Worm (Caenorhabditis elegans) whole organism, late embryonic: ENCODE data around the gene ddl-2.

Experiments used
- F13H6.1 ChIP-seq: sonication (generic microtip); optimal IDR thresholded peaks from 2 replicates; lab custom pipeline; 2016; ENCODE audit warnings: missing genetic modification characterization, missing compliant biosample characterization
- ceh-22 ChIP-seq: sonication (generic microtip); optimal IDR thresholded peaks from 2 replicates; lab custom pipeline; 2017; ENCODE audit warnings: missing biosample characterization, missing genetic modification characterization
- ceh-31 ChIP-seq: sonication (generic microtip); optimal IDR thresholded peaks from 2 replicates; lab custom pipeline; 2016; ENCODE audit warnings: missing genetic modification characterization, missing compliant biosample characterization
- fkh-10 ChIP-seq: fragments of 150-350 bp; optimal IDR thresholded peaks from 2 replicates; lab custom pipeline; 2014; ENCODE audit warnings: missing biosample characterization, missing genetic modification reagents, missing genetic modification characterization
- hlh-30 ChIP-seq: sonication (generic microtip); optimal IDR thresholded peaks from 2 replicates; lab custom pipeline; 2017; ENCODE audit warnings: antibody characterized with exemption, missing genetic modification characterization, missing compliant biosample characterization; ENCODE audit not compliant: insufficient read depth
- lin-11 ChIP-seq: fragments of 200-800 bp; sonication (Bioruptor generic); optimal IDR thresholded peaks from 2 replicates; lab custom pipeline; 2018; ENCODE audit warnings: mild to moderate bottlenecking, missing genetic modification characterization, missing compliant biosample characterization

ce11 chrII:13507535-13507934, 39.9 kb downstream of the ddl-2 start, which contains the start of gene nep-17:
- TF ChIP-seq fkh-10 (GFP tag; lab: Kevin White, UChicago), result no peak
- TF ChIP-seq lin-11 (tag; lab: Kevin White, UChicago), result no peak
- TF ChIP-seq ceh-31, result no peak
- no peak for TF ChIP-seq ceh-22 (tag; lab: Kevin White, UChicago)
- no peak for TF ChIP-seq F13H6.1
- no peak for TF ChIP-seq hlh-30 (tag; lab: Kevin White, UChicago)
